Worm (Caenorhabditis elegans): ENCODE results near the gene F38C2.7.

ce11 chrIV:16324589-16324988 lies 47.4 kb upstream of the F38C2.7 start, which contains the start of gene srz-105:
- TF ChIP-seq R02D3.7 (tag; optimal IDR thresholded peaks at IDR 0.05) (no peak), dmd-4 (tag; optimal IDR thresholded peaks at IDR 0.05) (no peak)

Measured in whole organism, L2 larva.